Worm (Caenorhabditis elegans): ENCODE results near the gene fbxa-77.

ce11 chrIII:1225116-1225515 lies 24.2 kb upstream of the fbxa-77 start:
- TF ChIP-seq ama-1 (optimal IDR thresholded peaks at IDR 0.05) (no peak), tbx-11 (GFP tag; IDR thresholded peaks at IDR 0.05) (no peak), aly-1 (tag; optimal IDR thresholded peaks at IDR 0.05) (no peak)
